Fruit fly (Drosophila melanogaster) S2 (cell line): ENCODE data around the gene EMC5.

Experiments
- CG8478 ChIP-seq: fragments of >200 bp; optimal IDR thresholded peaks from 2 replicates; lab custom pipeline; 2018
- CTCF ChIP-seq, 2 experiments: fragments of >200 bp; optimal IDR thresholded peaks; 2 replicates each; lab custom pipeline; 2018

dm6 chr2L:18990720-18991119 lies 3.2 kb downstream of the EMC5 start, which contains the start of gene CG15169:
- TF ChIP-seq CG8478, result no peak
- TF ChIP-seq CTCF (optimal IDR thresholded peaks at IDR 0.05; lab: Kevin White, UChicago), result no peak
